Worm (Caenorhabditis elegans) whole organism, young adult: Measurements from ENCODE around the gene odr-1.

Experiments used
- F49E8.2 ChIP-seq: sonication (generic microtip); optimal IDR thresholded peaks from 3 replicates; lab custom pipeline; 2017; ENCODE audit warnings: missing genetic modification characterization, mild to moderate bottlenecking, missing compliant biosample characterization, antibody characterized with exemption, moderate library complexity; ENCODE audit not compliant: insufficient read depth
- let-526 ChIP-seq: fragments of 200-800 bp; sonication (Bioruptor generic); IDR thresholded peaks from 2 replicates; pipeline ENCODE4 v1.3.6; 2022; ENCODE audit warnings: missing genetic modification reagents, missing genetic modification characterization, missing compliant biosample characterization

ce11 chrX:13542236-13542635 lies 8.6 kb downstream of the odr-1 start, which contains the start of gene cah-4:
- TF ChIP-seq let-526 (GFP tag; lab: Robert Waterston, UW) (no peak), F49E8.2 (tag; lab: Kevin White, UChicago) (no peak)
